Worm (Caenorhabditis elegans): ENCODE data around the gene ubc-8.
"Not testable (repeated sequence)": the region's sequence is repeated elsewhere in the genome, so short reads cannot be mapped to it uniquely, and the experiment has no call there.

The ubc-8 gene

ce11 chrIV:2729957-2730356, 22.9 kb upstream of the ubc-8 start, which contains the start of gene Y94H6A.2:
Y94H6A.2 (plus strand) TSS chrIV:2730292.
- no peak for TF ChIP-seq C08G9.2 (tag; optimal IDR thresholded peaks at IDR 0.05)

ce11 chrIV:2725784-2726183, 18.7 kb upstream of the ubc-8 start, which contains the start of gene ubxn-2:
ubxn-2 (minus strand) TSS chrIV:2725819.
- peak; percentile 41 for TF ChIP-seq ceh-2 (tag; optimal IDR thresholded peaks at IDR 0.05)
- no peak for TF ChIP-seq C38D4.7 (GFP tag; optimal IDR thresholded peaks at IDR 0.05)
- TF ChIP-seq ceh-9 (tag; optimal IDR thresholded peaks at IDR 0.05), result no peak
- no peak for TF ChIP-seq npax-4 (tag; optimal IDR thresholded peaks at IDR 0.05)
- peak; percentile 7 for TF ChIP-seq ceh-48 (tag; optimal IDR thresholded peaks at IDR 0.05)
- TF ChIP-seq ref-2 (tag; optimal IDR thresholded peaks at IDR 0.05), result peak; percentile 15
- TF ChIP-seq ceh-18 (tag; optimal IDR thresholded peaks at IDR 0.05), result peak; percentile 13
- peak; percentile 15 for TF ChIP-seq unc-86 (tag; optimal IDR thresholded peaks at IDR 0.05)
- no peak for TF ChIP-seq ama-1 (optimal IDR thresholded peaks at IDR 0.05)
- peak; percentile 45 for TF ChIP-seq ceh-31 (tag; optimal IDR thresholded peaks at IDR 0.05)
- TF ChIP-seq nfya-1 (tag; optimal IDR thresholded peaks at IDR 0.05), result peak; percentile 40
- peak; percentile 24 for TF ChIP-seq unc-42 (tag; optimal IDR thresholded peaks at IDR 0.05)
- TF ChIP-seq lin-11 (tag; optimal IDR thresholded peaks at IDR 0.05), result peak; percentile 19
- TF ChIP-seq sox-4 (tag; optimal IDR thresholded peaks at IDR 0.05), result peak; percentile 4
- TF ChIP-seq unc-3 (GFP tag; conservative IDR thresholded peaks at IDR 0.05), result 0 out of 2 replicates have a peak, but pooled peaks have one; percentile 7
- TF ChIP-seq unc-3 (tag; optimal IDR thresholded peaks at IDR 0.05), result no peak
- TF ChIP-seq rnt-1 (tag; optimal IDR thresholded peaks at IDR 0.05), result peak; percentile 0
- TF ChIP-seq elt-2 (tag; optimal IDR thresholded peaks at IDR 0.05), result peak; percentile 49
- TF ChIP-seq gmeb-2 (tag; optimal IDR thresholded peaks at IDR 0.05), result peak; percentile 8

DNA sequence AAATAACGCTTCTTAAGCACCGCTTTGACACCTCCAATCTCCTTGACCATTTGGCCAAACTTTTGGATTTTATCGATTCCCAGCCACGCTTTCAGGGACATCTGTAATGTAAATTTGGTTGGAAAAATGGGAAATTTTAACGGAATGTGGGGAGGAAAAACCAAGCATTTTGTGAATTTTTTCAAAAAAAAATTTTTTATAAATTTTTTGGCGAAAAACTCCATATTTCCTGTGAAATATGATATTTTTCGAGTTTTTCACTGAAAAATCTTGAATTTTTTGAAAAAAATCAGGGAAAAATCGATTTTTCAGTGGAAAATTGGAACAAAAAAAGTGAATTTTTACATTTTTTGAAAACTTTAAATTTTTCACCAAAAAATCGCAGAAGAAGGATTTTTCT, 12.7 kb upstream of the ubc-8 start, which contains the start of gene ndua-12:
TSS of gene ndua-12 (minus strand) at position 101 of the 400 bp plus-strand sequence.
- not testable (repeated sequence) for TF ChIP-seq dve-1, npax-4, elt-4 (tag; optimal IDR thresholded peaks at IDR 0.05)

- TF ChIP-seq madf-2 (tag; optimal IDR thresholded peaks at IDR 0.05); dmd-4 (tag; optimal IDR thresholded peaks at IDR 0.05; ENCODE audit: borderline replicate concordance); pha-4 (tag; optimal IDR thresholded peaks at IDR 0.05): not testable (repeated sequence)
These were observed 9.4 kb upstream of the ubc-8 start, which contains the start of gene Y94H6A.7 for ce11 chrIV:2716474-2716873. Y94H6A.7 (minus strand) TSS chrIV:2716574.

DNA sequence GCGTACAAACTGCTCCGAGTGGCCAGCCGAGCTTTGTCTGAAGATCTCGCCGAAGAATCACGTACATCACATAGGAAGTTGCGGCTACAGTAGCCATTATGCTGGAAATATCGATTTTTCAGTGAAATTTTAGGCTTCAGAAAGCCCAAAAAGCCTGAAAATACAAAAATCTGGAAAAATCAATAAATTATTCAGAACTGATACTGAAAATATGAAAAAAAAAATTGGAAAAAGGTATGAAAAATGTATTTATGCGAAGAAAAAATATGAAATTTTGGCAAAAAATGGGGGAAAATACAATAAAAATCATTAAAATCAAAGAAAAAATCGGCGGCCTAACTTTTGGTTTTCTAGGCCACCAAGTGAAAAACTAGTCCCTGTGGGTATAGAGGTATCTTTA, 5.9 kb upstream of the ubc-8 start, which contains the start of gene Y94H6A.12:
TSS of gene Y94H6A.12 (minus strand) at position 101 of the 400 bp plus-strand sequence.
- no peak for TF ChIP-seq ahr-1 (tag; optimal IDR thresholded peaks at IDR 0.05)
- TF ChIP-seq madf-2 (tag; optimal IDR thresholded peaks at IDR 0.05), result no peak
- TF ChIP-seq dve-1 (tag; optimal IDR thresholded peaks at IDR 0.05), result no peak
- no peak for TF ChIP-seq hlh-30 (tag; optimal IDR thresholded peaks at IDR 0.05; ENCODE audit: insufficient read depth)
- TF ChIP-seq hlh-15 (tag; optimal IDR thresholded peaks at IDR 0.05), result no peak
- TF ChIP-seq ceh-22 (tag; optimal IDR thresholded peaks at IDR 0.05), result no peak
- no peak for TF ChIP-seq dmd-4 (tag; optimal IDR thresholded peaks at IDR 0.05; ENCODE audit: borderline replicate concordance)
- TF ChIP-seq tbx-2 (tag; optimal IDR thresholded peaks at IDR 0.05), result no peak
- no peak for TF ChIP-seq sox-2 (GFP tag; IDR thresholded peaks at IDR 0.05)

ce11 chrIV:2711122-2711669, 4.2 kb upstream of the ubc-8 start:
- no peak for TF ChIP-seq ceh-48 (tag; optimal IDR thresholded peaks at IDR 0.05)
- no peak for TF ChIP-seq unc-86 (tag; optimal IDR thresholded peaks at IDR 0.05)
- no peak for TF ChIP-seq ceh-9 (tag; optimal IDR thresholded peaks at IDR 0.05)
- no peak for TF ChIP-seq pha-4 (tag; optimal IDR thresholded peaks at IDR 0.05)
- TF ChIP-seq ahr-1 (tag; optimal IDR thresholded peaks at IDR 0.05), result no peak
